Worm (Caenorhabditis elegans) whole organism, L1 larva: ENCODE results near the gene srv-15.

ENCODE experiments used
- C04F5.9 ChIP-seq: sonication (generic microtip); optimal IDR thresholded peaks from 2 replicates; lab custom pipeline; 2016; ENCODE audit warnings: missing genetic modification characterization, missing compliant biosample characterization
- C16A3.4 ChIP-seq: fragments of 150-350 bp; optimal IDR thresholded peaks from 2 replicates; lab custom pipeline; 2014; ENCODE audit warnings: missing biosample characterization, missing genetic modification characterization
- aly-2 ChIP-seq: fragments of 150-350 bp; optimal IDR thresholded peaks from 2 replicates; lab custom pipeline; 2014; ENCODE audit warnings: missing biosample characterization, missing genetic modification characterization
- ceh-63 ChIP-seq: fragments of 200-800 bp; sonication (Bioruptor generic); optimal IDR thresholded peaks from 2 replicates; lab custom pipeline; 2018; ENCODE audit warnings: mild to moderate bottlenecking, missing genetic modification characterization, missing compliant biosample characterization
- ceh-8 ChIP-seq: fragments of 200-800 bp; sonication (Bioruptor generic); optimal IDR thresholded peaks from 2 replicates; lab custom pipeline; 2018; ENCODE audit warnings: mild to moderate bottlenecking, missing genetic modification characterization, moderate library complexity, missing compliant biosample characterization
- ceh-88 ChIP-seq: fragments of 200-800 bp; sonication (Bioruptor generic); IDR thresholded peaks from 2 replicates; pipeline ENCODE4 v1.3.6; 2022; ENCODE audit warnings: missing genetic modification characterization, missing compliant biosample characterization
- ceh-90 ChIP-seq: sonication (generic microtip); optimal IDR thresholded peaks from 2 replicates; lab custom pipeline; 2016; ENCODE audit warnings: missing genetic modification characterization, missing compliant biosample characterization
- ces-1 ChIP-seq: fragments of 150-350 bp; optimal IDR thresholded peaks from 2 replicates; lab custom pipeline; 2014; ENCODE audit warnings: missing biosample characterization, missing genetic modification reagents, missing genetic modification characterization
- dpl-1 ChIP-seq, 3 experiments: fragments of 150-350 bp in 2 of 3; sonication (generic microtip) in 1 of 3; optimal IDR thresholded peaks; 2 replicates each; lab custom pipeline; 2014 to 2017; ENCODE audit warnings: missing biosample characterization in 3 of 3, missing genetic modification characterization in 3 of 3, missing genetic modification reagents in 3 of 3
- elt-2 ChIP-seq: sonication (generic microtip); optimal IDR thresholded peaks from 2 replicates; lab custom pipeline; 2016; ENCODE audit warnings: missing genetic modification characterization, mild to moderate bottlenecking, inconsistent platforms, missing compliant biosample characterization, missing genetic modification reagents
- elt-3 ChIP-seq, 6 experiments: fragments of 150-350 bp in 1 of 6; sonication (generic microtip); optimal IDR thresholded peaks; 2 replicates each; lab custom pipeline; 2017 to 2018; ENCODE audit warnings: missing biosample characterization in 6 of 6, missing genetic modification characterization in 6 of 6, inconsistent platforms in 1 of 6
- fkh-10 ChIP-seq: sonication (generic microtip); optimal IDR thresholded peaks from 2 replicates; lab custom pipeline; 2017; ENCODE audit warnings: missing biosample characterization, missing genetic modification reagents, missing genetic modification characterization
- fkh-4 ChIP-seq: sonication (generic microtip); optimal IDR thresholded peaks from 2 replicates; lab custom pipeline; 2016; ENCODE audit warnings: missing compliant biosample characterization, missing genetic modification characterization, borderline replicate concordance
- fkh-8 ChIP-seq: sonication (generic microtip); optimal IDR thresholded peaks from 2 replicates; lab custom pipeline; 2016; ENCODE audit warnings: mild to moderate bottlenecking, missing genetic modification characterization, missing compliant biosample characterization
- fos-1 ChIP-seq: fragments of 150-350 bp; optimal IDR thresholded peaks from 2 replicates; lab custom pipeline; 2014; ENCODE audit warnings: missing biosample characterization, missing genetic modification characterization
- hlh-4 ChIP-seq: sonication (generic microtip); optimal IDR thresholded peaks from 2 replicates; lab custom pipeline; 2016; ENCODE audit warnings: mild to moderate bottlenecking, missing genetic modification characterization, missing compliant biosample characterization
- irx-1 ChIP-seq: sonication (generic microtip); optimal IDR thresholded peaks from 2 replicates; lab custom pipeline; 2016; ENCODE audit warnings: missing genetic modification characterization, missing compliant biosample characterization
- jun-1 ChIP-seq: fragments of 150-350 bp; optimal IDR thresholded peaks from 2 replicates; lab custom pipeline; 2014; ENCODE audit warnings: missing biosample characterization, missing genetic modification reagents, missing genetic modification characterization
- lin-15B ChIP-seq: fragments of 150-350 bp; sonication (generic microtip); optimal IDR thresholded peaks from 3 replicates; lab custom pipeline; 2014; ENCODE audit warnings: missing biosample characterization, missing genetic modification characterization
- lin-35 ChIP-seq, 2 experiments: fragments of 150-350 bp; optimal IDR thresholded peaks; 2 replicates each; lab custom pipeline; 2014; ENCODE audit warnings: missing biosample characterization in 2 of 2, missing genetic modification characterization in 2 of 2, missing genetic modification reagents in 2 of 2
- lsy-2 ChIP-seq, 2 experiments: fragments of 150-350 bp; optimal IDR thresholded peaks; 2 replicates each; lab custom pipeline; 2014; ENCODE audit warnings: missing biosample characterization in 2 of 2, missing genetic modification characterization in 2 of 2
- nhr-11 ChIP-seq: fragments of 150-350 bp; optimal IDR thresholded peaks from 2 replicates; lab custom pipeline; 2014; ENCODE audit warnings: missing biosample characterization, missing genetic modification characterization
- nhr-20 ChIP-seq: sonication (generic microtip); optimal IDR thresholded peaks from 2 replicates; lab custom pipeline; 2016; ENCODE audit warnings: mild to moderate bottlenecking, missing genetic modification characterization, missing compliant biosample characterization
- nhr-28 ChIP-seq: fragments of 150-350 bp; optimal IDR thresholded peaks from 2 replicates; lab custom pipeline; 2014; ENCODE audit warnings: missing biosample characterization, missing genetic modification characterization
- nhr-47 ChIP-seq: sonication (generic microtip); optimal IDR thresholded peaks from 2 replicates; lab custom pipeline; 2016; ENCODE audit warnings: mild to moderate bottlenecking, missing genetic modification characterization, moderate library complexity, missing compliant biosample characterization
- nhr-84 ChIP-seq: sonication (generic microtip); optimal IDR thresholded peaks from 2 replicates; lab custom pipeline; 2017; ENCODE audit warnings: missing biosample characterization, missing genetic modification characterization
- nhr-85 ChIP-seq: sonication (generic microtip); peaks from one replicate; lab custom pipeline; 2016; ENCODE audit warnings: missing genetic modification characterization, inconsistent platforms, missing compliant biosample characterization
- nhr-90 ChIP-seq: sonication (generic microtip); optimal IDR thresholded peaks from 2 replicates; lab custom pipeline; 2016; ENCODE audit warnings: mild to moderate bottlenecking, missing genetic modification characterization, missing compliant biosample characterization; ENCODE audit not compliant: poor library complexity
- pqm-1 ChIP-seq: sonication (generic microtip); optimal IDR thresholded peaks from 3 replicates; lab custom pipeline; 2017; ENCODE audit warnings: missing biosample characterization, missing genetic modification characterization
- rnt-1 ChIP-seq: sonication (generic microtip); optimal IDR thresholded peaks from 2 replicates; lab custom pipeline; 2016; ENCODE audit warnings: mild to moderate bottlenecking, missing genetic modification characterization, moderate library complexity, missing compliant biosample characterization
- snu-23 ChIP-seq: sonication (generic microtip); optimal IDR thresholded peaks from 2 replicates; lab custom pipeline; 2016; ENCODE audit warnings: missing genetic modification characterization, missing compliant biosample characterization
- sox-4 ChIP-seq: sonication (generic microtip); optimal IDR thresholded peaks from 2 replicates; lab custom pipeline; 2016; ENCODE audit warnings: missing genetic modification characterization, missing compliant biosample characterization
- sptf-1 ChIP-seq: fragments of 150-350 bp; optimal IDR thresholded peaks from 2 replicates; lab custom pipeline; 2014; ENCODE audit warnings: missing biosample characterization, missing genetic modification characterization
- unc-130 ChIP-seq: fragments of 150-350 bp; optimal IDR thresholded peaks from 2 replicates; lab custom pipeline; 2017; ENCODE audit warnings: missing biosample characterization, missing genetic modification characterization, inconsistent platforms
- unc-62 ChIP-seq: fragments of 150-350 bp; optimal IDR thresholded peaks from 2 replicates; lab custom pipeline; 2014; ENCODE audit warnings: missing biosample characterization, missing genetic modification reagents, missing genetic modification characterization
- vab-15 ChIP-seq: sonication (generic microtip); optimal IDR thresholded peaks from 2 replicates; lab custom pipeline; 2017; ENCODE audit warnings: missing genotype, mild to moderate bottlenecking, missing genetic modification characterization, missing compliant biosample characterization
- zip-4 ChIP-seq: fragments of 200-800 bp; sonication (Bioruptor generic); optimal IDR thresholded peaks from 2 replicates; lab custom pipeline; 2018; ENCODE audit warnings: mild to moderate bottlenecking, missing genetic modification characterization, moderate library complexity, missing compliant biosample characterization
- ztf-11 ChIP-seq, 2 experiments: sonication (generic microtip); optimal IDR thresholded peaks; 2 replicates each; lab custom pipeline; 2016 to 2017; ENCODE audit warnings: missing genetic modification characterization in 2 of 2, missing biosample characterization in 1 of 2, missing compliant biosample characterization in 1 of 2
- ztf-4 ChIP-seq: fragments of 150-350 bp; optimal IDR thresholded peaks from 2 replicates; lab custom pipeline; 2014; ENCODE audit warnings: missing biosample characterization, missing genetic modification characterization

srv-15 gene

ce11 chrIV:15872633-15873032 is 33.7 kb upstream of the srv-15 start, which contains the start of gene gcy-25:
gcy-25 (plus strand) TSS chrIV:15872933.
- no peak for TF ChIP-seq pqm-1 (tag; lab: Kevin White, UChicago)
- no peak for TF ChIP-seq fos-1 (tag; lab: Kevin White, UChicago)
- TF ChIP-seq lsy-2 (tag; optimal IDR thresholded peaks at IDR 0.05; lab: Kevin White, UChicago) = no peak
- TF ChIP-seq unc-130 (tag; lab: Kevin White, UChicago) = no peak
- TF ChIP-seq lin-15B (tag; lab: Kevin White, UChicago) = no peak
- no peak for TF ChIP-seq C16A3.4 (tag; lab: Kevin White, UChicago)
- no peak for TF ChIP-seq ztf-11 (tag; optimal IDR thresholded peaks at IDR 0.05; lab: Kevin White, UChicago)
- no peak for TF ChIP-seq ceh-63 (GFP tag; lab: Kevin White, UChicago)
- TF ChIP-seq ceh-90 = no peak
- no peak for TF ChIP-seq nhr-47 (tag; lab: Kevin White, UChicago)
- no peak for TF ChIP-seq unc-62 (GFP tag; lab: Kevin White, UChicago)
- TF ChIP-seq aly-2 (tag; lab: Kevin White, UChicago) = no peak
- no peak for TF ChIP-seq fkh-8 (tag; lab: Kevin White, UChicago)
- TF ChIP-seq nhr-85 (tag; lab: Kevin White, UChicago) = no peak
- no peak for TF ChIP-seq fkh-10 (GFP tag; lab: Kevin White, UChicago)
- TF ChIP-seq dpl-1 (GFP tag; optimal IDR thresholded peaks at IDR 0.05; lab: Kevin White, UChicago) = no peak
- TF ChIP-seq snu-23 (GFP tag; lab: Kevin White, UChicago) = no peak
- no peak for TF ChIP-seq elt-2 (tag; lab: Kevin White, UChicago)
- TF ChIP-seq vab-15 (tag; lab: Kevin White, UChicago) = no peak
- no peak for TF ChIP-seq nhr-28 (tag; lab: Kevin White, UChicago)
- TF ChIP-seq, all 84 proteins: peak for 0

ce11 chrIV:15878262-15878661 is 28.1 kb upstream of the srv-15 start:
- TF ChIP-seq C04F5.9 (tag; lab: Kevin White, UChicago) (no peak), snu-23 (GFP tag; lab: Kevin White, UChicago) (no peak), rnt-1 (tag; lab: Kevin White, UChicago) (no peak), irx-1 (tag; lab: Kevin White, UChicago) (no peak), nhr-47 (tag; lab: Kevin White, UChicago) (no peak), lin-35 (GFP tag; optimal IDR thresholded peaks at IDR 0.05; lab: Kevin White, UChicago) (no peak), fkh-10 (GFP tag; lab: Kevin White, UChicago) (no peak), ceh-90 (no peak), ztf-11 (tag; optimal IDR thresholded peaks at IDR 0.05; lab: Kevin White, UChicago) (no peak), ces-1 (GFP tag; lab: Kevin White, UChicago) (no peak), jun-1 (tag; lab: Kevin White, UChicago) (no peak), hlh-4 (tag; lab: Kevin White, UChicago) (no peak), fkh-4 (tag; lab: Kevin White, UChicago) (no peak)

- TF ChIP-seq dpl-1 (GFP tag; optimal IDR thresholded peaks at IDR 0.05; lab: Kevin White, UChicago) (no peak), C16A3.4 (tag; lab: Kevin White, UChicago) (no peak), sptf-1 (tag; lab: Kevin White, UChicago) (no peak), ceh-8 (GFP tag; lab: Kevin White, UChicago) (no peak), nhr-84 (tag; lab: Kevin White, UChicago) (no peak), ceh-90 (no peak), C04F5.9 (tag; lab: Kevin White, UChicago) (no peak), nhr-11 (no peak), sox-4 (no peak), nhr-90 (tag; lab: Kevin White, UChicago) (no peak), aly-2 (tag; lab: Kevin White, UChicago) (no peak), nhr-20 (tag; lab: Kevin White, UChicago) (no peak), zip-4 (GFP tag; lab: Kevin White, UChicago) (no peak), ztf-4 (tag; lab: Kevin White, UChicago) (no peak), ceh-88 (GFP tag; lab: Robert Waterston, UW) (no peak), nhr-28 (tag; lab: Kevin White, UChicago) (no peak), elt-3 (tag; optimal IDR thresholded peaks at IDR 0.05; lab: Kevin White, UChicago) (no peak), rnt-1 (tag; lab: Kevin White, UChicago) (no peak)
These were observed 26.3 kb upstream of the srv-15 start for ce11 chrIV:15880114-15880513.
